Worm (Caenorhabditis elegans) whole organism, L4 larva: Measurements from ENCODE around the gene chil-19.

ENCODE experiments used
- F10B5.3 ChIP-seq: sonication (generic microtip); optimal IDR thresholded peaks from 2 replicates; lab custom pipeline; 2016; ENCODE audit warnings: mild to moderate bottlenecking, missing genetic modification characterization, missing compliant biosample characterization
- R02D3.7 ChIP-seq: fragments of 150-350 bp; sonication (generic microtip); optimal IDR thresholded peaks from 3 replicates; lab custom pipeline; 2014; ENCODE audit warnings: missing biosample characterization, missing genetic modification characterization
- T26A8.4 ChIP-seq: fragments of 200-800 bp; sonication (Bioruptor generic); IDR thresholded peaks from 2 replicates; pipeline ENCODE4 v1.3.6; 2022; ENCODE audit warnings: missing genetic modification characterization, missing compliant biosample characterization
- aha-1 ChIP-seq: fragments of 150-350 bp; peaks from one replicate; lab custom pipeline; 2014; ENCODE audit warnings: missing biosample characterization, missing genetic modification characterization
- attf-4 ChIP-seq: sonication (generic microtip); optimal IDR thresholded peaks from 3 replicates; lab custom pipeline; 2017; ENCODE audit warnings: missing biosample characterization, missing genetic modification characterization
- ceh-28 ChIP-seq: fragments of 150-350 bp; optimal IDR thresholded peaks from 2 replicates; lab custom pipeline; 2014; ENCODE audit warnings: missing biosample characterization, missing genetic modification reagents, missing genetic modification characterization
- ceh-32 ChIP-seq: sonication (generic microtip); optimal IDR thresholded peaks from 2 replicates; lab custom pipeline; 2016; ENCODE audit warnings: mild to moderate bottlenecking, missing genetic modification characterization, missing compliant biosample characterization; ENCODE audit not compliant: poor library complexity
- cey-2 ChIP-seq: sonication (generic microtip); optimal IDR thresholded peaks from 3 replicates; lab custom pipeline; 2017; ENCODE audit warnings: missing genetic modification characterization, mild to moderate bottlenecking, missing compliant biosample characterization, antibody characterized with exemption, borderline replicate concordance; ENCODE audit not compliant: insufficient read depth
- ctbp-1 ChIP-seq: fragments of 200-800 bp; sonication (Bioruptor generic); IDR thresholded peaks from 2 replicates; pipeline ENCODE4 v1.3.6; 2022; ENCODE audit warnings: missing genetic modification reagents, missing genetic modification characterization, missing compliant biosample characterization
- daf-16 ChIP-seq, 3 experiments: sonication (generic microtip); optimal IDR thresholded peaks; 2 replicates each; lab custom pipeline; 2016 to 2017; ENCODE audit warnings: missing genetic modification characterization in 3 of 3, missing genetic modification reagents in 3 of 3, mild to moderate bottlenecking in 2 of 3, missing compliant biosample characterization in 2 of 3, missing biosample characterization in 1 of 3, moderate library complexity in 1 of 3
- dmd-6 ChIP-seq: fragments of 200-800 bp; sonication (Bioruptor generic); IDR thresholded peaks from 2 replicates; pipeline ENCODE4 v1.3.6; 2022; ENCODE audit warnings: missing genetic modification reagents, missing genetic modification characterization, missing compliant biosample characterization
- dmd-8 ChIP-seq: fragments of 200-800 bp; sonication (Bioruptor generic); IDR thresholded peaks from 2 replicates; pipeline ENCODE4 v1.3.6; 2022; ENCODE audit warnings: missing genetic modification characterization, missing compliant biosample characterization
- gei-8 ChIP-seq: fragments of 200-800 bp; sonication (Bioruptor generic); optimal IDR thresholded peaks from 2 replicates; lab custom pipeline; 2018; ENCODE audit warnings: mild to moderate bottlenecking, missing genetic modification characterization, missing compliant biosample characterization
- hif-1 ChIP-seq, 2 experiments: sonication (generic microtip); optimal IDR thresholded peaks; 2 replicates each; lab custom pipeline; 2016 to 2017; ENCODE audit warnings: missing compliant biosample characterization in 2 of 2, missing genetic modification characterization in 2 of 2, missing genetic modification reagents in 2 of 2, missing genotype in 2 of 2, mild to moderate bottlenecking in 1 of 2
- hlh-11 ChIP-seq: fragments of 200-800 bp; sonication (Bioruptor generic); optimal IDR thresholded peaks from 2 replicates; lab custom pipeline; 2018; ENCODE audit warnings: mild to moderate bottlenecking, missing genetic modification characterization, missing compliant biosample characterization
- hlh-30 ChIP-seq: sonication (generic microtip); optimal IDR thresholded peaks from 2 replicates; lab custom pipeline; 2017; ENCODE audit warnings: antibody characterized with exemption, mild to moderate bottlenecking, missing genetic modification characterization, missing compliant biosample characterization; ENCODE audit not compliant: insufficient read depth
- hmg-1.1 ChIP-seq: fragments of 200-800 bp; sonication (Bioruptor generic); IDR thresholded peaks from 2 replicates; pipeline ENCODE4 v1.3.6; 2022; ENCODE audit warnings: missing genetic modification reagents, missing genetic modification characterization, missing compliant biosample characterization
- lin-29 ChIP-seq: fragments of 200-800 bp; sonication (Bioruptor generic); IDR thresholded peaks from 2 replicates; pipeline ENCODE4 v1.3.6; 2022; ENCODE audit warnings: missing genetic modification reagents, missing genetic modification characterization, missing compliant biosample characterization
- lsy-2 ChIP-seq, 2 experiments: fragments of 150-350 bp in 1 of 2; sonication (generic microtip) in 1 of 2; optimal IDR thresholded peaks; 2 replicates each; lab custom pipeline; 2014 to 2017; ENCODE audit warnings: missing biosample characterization in 2 of 2, missing genetic modification characterization in 2 of 2
- madf-9 ChIP-seq: fragments of 200-800 bp; sonication (Bioruptor generic); conservative IDR thresholded peaks from 2 replicates; pipeline ENCODE4 v1.3.6; 2022; ENCODE audit warnings: missing genetic modification reagents, missing genetic modification characterization, missing compliant biosample characterization
- mdl-1 ChIP-seq, 2 experiments: fragments of 150-350 bp in 1 of 2; sonication (generic microtip) in 1 of 2; optimal IDR thresholded peaks; 2 replicates each; lab custom pipeline; 2014 to 2017; ENCODE audit warnings: missing biosample characterization in 2 of 2, missing genetic modification characterization in 2 of 2
- mdt-29 ChIP-seq: fragments of 200-800 bp; sonication (Bioruptor generic); IDR thresholded peaks from 2 replicates; pipeline ENCODE4 v1.3.6; 2022; ENCODE audit warnings: missing genetic modification reagents, missing genetic modification characterization, missing compliant biosample characterization
- mep-1 ChIP-seq: fragments of 150-350 bp; sonication (generic microtip); optimal IDR thresholded peaks from 3 replicates; lab custom pipeline; 2014; ENCODE audit warnings: missing biosample characterization, missing genetic modification characterization
- mes-2 ChIP-seq: sonication (generic microtip); optimal IDR thresholded peaks from 2 replicates; lab custom pipeline; 2016; ENCODE audit warnings: missing genotype, mild to moderate bottlenecking, missing genetic modification characterization, missing compliant biosample characterization; ENCODE audit not compliant: poor library complexity, severe bottlenecking
- nhr-11 ChIP-seq: fragments of 150-350 bp; optimal IDR thresholded peaks from 2 replicates; lab custom pipeline; 2014; ENCODE audit warnings: missing biosample characterization, missing genetic modification characterization
- nhr-28 ChIP-seq: fragments of 150-350 bp; optimal IDR thresholded peaks from 2 replicates; lab custom pipeline; 2014; ENCODE audit warnings: missing biosample characterization, missing genetic modification characterization
- nhr-42 ChIP-seq: fragments of 200-800 bp; sonication (Bioruptor generic); IDR thresholded peaks from 2 replicates; pipeline ENCODE4 v1.3.6; 2022; ENCODE audit warnings: missing genetic modification characterization, missing compliant biosample characterization
- nhr-48 ChIP-seq: sonication (generic microtip); optimal IDR thresholded peaks from 2 replicates; lab custom pipeline; 2016; ENCODE audit warnings: mild to moderate bottlenecking, missing genetic modification characterization, missing compliant biosample characterization
- nhr-6 ChIP-seq: fragments of 150-350 bp; optimal IDR thresholded peaks from 2 replicates; lab custom pipeline; 2014; ENCODE audit warnings: missing biosample characterization, missing genetic modification characterization
- nhr-77 ChIP-seq: fragments of 150-350 bp; optimal IDR thresholded peaks from 2 replicates; lab custom pipeline; 2014; ENCODE audit warnings: missing biosample characterization, missing genetic modification characterization
- rbr-2 ChIP-seq: sonication (generic microtip); optimal IDR thresholded peaks from 2 replicates; lab custom pipeline; 2016; ENCODE audit warnings: missing genotype, missing genetic modification characterization, missing compliant biosample characterization
- saeg-2 ChIP-seq: fragments of 200-800 bp; sonication (Bioruptor generic); IDR thresholded peaks from 2 replicates; pipeline ENCODE4 v1.3.6; 2022; ENCODE audit warnings: missing genetic modification reagents, missing genetic modification characterization, missing compliant biosample characterization
- snpc-1.2 ChIP-seq: fragments of 200-800 bp; sonication (Bioruptor generic); IDR thresholded peaks from 2 replicates; pipeline ENCODE4 v1.3.6; 2022; ENCODE audit warnings: missing genetic modification reagents, missing genetic modification characterization, missing compliant biosample characterization
- tra-1 ChIP-seq: fragments of 200-800 bp; sonication (Bioruptor generic); IDR thresholded peaks from 2 replicates; pipeline ENCODE4 v1.3.6; 2022; ENCODE audit warnings: missing genetic modification reagents, missing genetic modification characterization, missing compliant biosample characterization
- unc-62 ChIP-seq, 3 experiments: fragments of 150-350 bp in 1 of 3; sonication (generic microtip); optimal IDR thresholded peaks in 2 of 3; peaks in 1 of 3; 1 replicate in 1 of 3; 2 replicates in 2 of 3; lab custom pipeline; 2014 to 2017; ENCODE audit warnings: missing biosample characterization in 3 of 3, missing genetic modification characterization in 3 of 3, missing genetic modification reagents in 3 of 3, missing genotype in 1 of 3

chil-19 gene

DNA sequence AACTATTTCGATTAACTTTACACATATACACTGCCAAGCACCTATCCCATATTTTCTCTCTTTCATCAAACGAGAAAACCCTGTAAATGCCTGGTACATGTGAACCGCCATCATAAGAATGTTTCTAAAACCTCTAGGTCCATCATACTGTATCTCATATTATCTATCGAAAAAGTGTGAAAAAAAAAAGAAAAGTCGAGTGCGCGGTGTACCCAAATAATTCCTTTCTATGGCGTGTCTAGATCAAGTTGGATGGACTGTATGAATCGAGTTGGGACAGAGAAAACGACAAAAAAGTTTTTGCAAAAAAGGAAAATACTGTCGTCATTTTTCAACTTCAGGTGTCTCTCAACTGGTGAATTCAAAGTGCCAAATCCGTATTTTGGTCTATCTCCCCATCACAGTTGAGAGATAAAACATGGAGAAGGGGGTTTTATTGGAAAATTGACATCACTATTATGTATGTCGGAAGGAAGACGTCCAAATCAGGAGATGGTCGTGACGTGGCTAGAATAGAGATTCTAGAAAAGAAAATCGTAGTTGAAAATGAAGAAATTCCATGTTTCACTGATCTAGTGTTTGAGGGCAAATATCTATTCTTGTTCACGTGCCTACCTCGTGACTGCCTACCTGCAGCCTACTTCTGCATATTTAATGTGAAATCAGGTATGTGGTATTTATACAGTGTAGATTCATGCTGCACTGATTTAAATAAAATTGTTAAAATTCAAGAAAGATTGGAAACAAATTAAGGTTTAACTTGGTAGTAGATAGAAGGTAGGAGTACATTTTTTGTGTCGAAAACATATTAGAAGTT is 39.2 kb upstream of the chil-19 start:
- 0 out of 2 replicates have a peak, but pooled peaks have one; percentile 61 for TF ChIP-seq tra-1
- no peak for TF ChIP-seq R02D3.7 (tag; lab: Kevin White, UChicago)
- TF ChIP-seq unc-62 (GFP tag; optimal IDR thresholded peaks at IDR 0.05 in 1 of 2; lab: Kevin White, UChicago), result peak in 1 of 2 experiments; percentile 59
- no peak for TF ChIP-seq unc-62 (tag; optimal IDR thresholded peaks at IDR 0.05; lab: Kevin White, UChicago)
- no peak for TF ChIP-seq attf-4
- TF ChIP-seq nhr-28 (tag; lab: Kevin White, UChicago), result peak; percentile 31
- TF ChIP-seq dmd-6 (GFP tag; lab: Robert Waterston, UW), result peak; percentile 46
- TF ChIP-seq nhr-48 (tag; lab: Kevin White, UChicago), result peak; percentile 97
- peak; percentile 30 for TF ChIP-seq hlh-11 (tag; lab: Kevin White, UChicago)
- peak; percentile 5 for TF ChIP-seq gei-8 (GFP tag; lab: Kevin White, UChicago)
- peak; percentile 56 for TF ChIP-seq hlh-30
- TF ChIP-seq cey-2, result no peak
- peak in 1 of 2 experiments; percentile 25 for TF ChIP-seq mdl-1 (tag; optimal IDR thresholded peaks at IDR 0.05; lab: Kevin White, UChicago)
- TF ChIP-seq aha-1 (tag; lab: Kevin White, UChicago), result peak; percentile 93

DNA sequence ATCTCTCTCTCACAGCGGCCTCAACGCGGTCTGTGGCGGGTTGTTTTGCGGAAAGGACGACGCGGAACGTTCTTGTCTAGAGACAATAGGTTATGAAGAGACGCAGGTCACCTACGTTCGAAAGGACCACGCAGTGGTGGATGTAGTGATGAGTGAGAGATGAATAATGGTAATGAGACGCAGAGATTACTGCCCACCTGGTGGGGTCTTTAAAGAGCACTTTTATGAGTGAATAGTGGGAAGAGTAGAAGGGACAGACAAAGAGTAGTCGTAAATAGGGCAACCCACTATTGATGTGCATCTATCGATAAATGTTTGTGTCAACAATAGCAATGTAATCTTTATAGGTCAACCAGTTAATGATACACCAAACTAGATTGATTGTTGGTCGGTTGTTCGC is 36.8 kb upstream of the chil-19 start:
- TF ChIP-seq unc-62 (GFP tag; optimal IDR thresholded peaks at IDR 0.05 in 1 of 2; lab: Kevin White, UChicago) (peak in 1 of 2 experiments; percentile 72), unc-62 (tag; optimal IDR thresholded peaks at IDR 0.05; lab: Kevin White, UChicago) (no peak), madf-9 (no peak), nhr-6 (tag; lab: Kevin White, UChicago) (peak; percentile 77), hif-1 (tag; optimal IDR thresholded peaks at IDR 0.05; lab: Kevin White, UChicago) (no peak), daf-16 (GFP tag; optimal IDR thresholded peaks at IDR 0.05; lab: Kevin White, UChicago) (no peak), daf-16 (tag; optimal IDR thresholded peaks at IDR 0.05; lab: Kevin White, UChicago) (peak; percentile 11), mes-2 (peak; percentile 5), dmd-8 (GFP tag; lab: Robert Waterston, UW) (0 out of 2 replicates have a peak, but pooled peaks have one; percentile 27)
- TF ChIP-seq, all 104 proteins: peak for 5

DNA sequence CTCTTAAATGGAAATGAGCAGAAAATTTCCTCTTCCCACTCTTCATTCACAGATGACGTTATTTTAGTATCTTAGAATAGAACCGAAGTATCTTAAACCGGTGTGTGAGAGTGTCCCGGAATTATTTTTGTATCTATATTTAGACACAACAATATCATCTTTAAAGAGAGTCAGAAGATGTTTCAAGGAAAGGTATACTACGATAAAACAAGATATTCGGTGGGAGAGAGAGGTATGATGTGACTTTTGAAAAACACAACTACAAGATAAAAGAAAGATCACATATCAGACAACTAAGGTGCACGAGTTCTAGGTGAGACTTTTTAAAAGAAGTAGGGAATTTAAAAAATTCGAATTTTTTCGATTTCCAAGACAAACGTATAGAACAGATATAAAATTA is 36.4 kb upstream of the chil-19 start:
- peak; percentile 84 for TF ChIP-seq nhr-28 (tag; lab: Kevin White, UChicago)
- TF ChIP-seq lin-29 (GFP tag; lab: Robert Waterston, UW), result no peak
- TF ChIP-seq hlh-30, result peak; percentile 31
- TF ChIP-seq nhr-42 (GFP tag; lab: Robert Waterston, UW), result no peak

DNA sequence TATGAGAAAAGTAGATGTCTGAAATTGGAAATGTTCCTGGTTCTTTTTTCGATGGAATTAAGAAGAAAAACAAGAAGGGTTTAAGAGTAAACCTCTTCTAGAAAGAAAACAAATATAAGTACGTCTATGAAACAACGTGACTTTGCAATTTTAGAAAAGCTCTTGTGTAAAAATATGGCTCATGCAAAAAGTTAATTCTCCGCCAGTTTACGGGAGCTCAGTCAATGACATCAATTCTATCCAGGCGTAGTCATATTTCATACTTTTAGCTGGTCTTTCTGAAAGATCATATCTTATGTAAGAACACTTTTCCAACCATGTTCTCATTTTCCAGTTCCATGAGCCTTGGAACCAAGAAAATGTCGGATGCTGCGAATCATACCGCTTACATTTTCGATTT is 35.7 kb upstream of the chil-19 start:
- TF ChIP-seq ceh-32 (tag; lab: Kevin White, UChicago) (no peak), unc-62 (GFP tag; optimal IDR thresholded peaks at IDR 0.05 in 1 of 2; lab: Kevin White, UChicago) (peak in 1 of 2 experiments; percentile 98), unc-62 (tag; optimal IDR thresholded peaks at IDR 0.05; lab: Kevin White, UChicago) (no peak)

DNA sequence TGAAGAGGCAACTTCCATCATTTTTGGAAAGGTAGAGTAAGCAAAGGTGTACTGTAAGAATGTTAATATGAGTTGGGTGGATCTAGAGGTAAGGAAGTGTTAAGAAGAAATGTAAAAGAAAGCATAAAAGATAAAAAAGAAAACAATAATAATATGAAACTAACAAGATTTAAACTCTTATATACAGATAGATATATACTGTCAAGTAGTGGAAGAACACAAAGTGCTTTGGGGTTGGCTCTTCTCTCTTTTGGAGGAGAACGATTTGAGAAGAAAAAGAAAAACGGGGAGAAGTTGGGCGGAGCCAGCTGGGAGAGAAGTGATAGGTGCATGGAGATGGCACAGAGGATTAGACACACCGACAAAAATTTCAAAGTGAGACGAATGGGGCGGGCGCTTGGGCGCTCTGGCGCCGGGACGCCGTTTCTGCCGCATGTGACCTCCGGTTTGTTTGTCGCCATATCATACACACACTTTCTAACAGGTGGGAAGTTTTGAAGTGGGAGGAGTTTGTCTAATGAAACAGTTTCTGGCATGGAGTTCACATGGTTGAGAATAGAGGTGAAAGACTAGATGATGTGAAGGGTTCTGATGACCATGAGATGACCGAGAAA is 33.2 kb upstream of the chil-19 start, which contains the start of gene T19H5.4:
Gene T19H5.4 (minus strand): TSS at position 51 of the 614 bp plus-strand sequence.
- TF ChIP-seq mep-1 (peak; percentile 67), tra-1 (peak; percentile 46; the same call in 1 of the 2 replicates), mes-2 (peak; percentile 48), ceh-28 (no peak), hmg-1.1 (GFP tag; lab: Robert Waterston, UW) (peak; percentile 75; the same call in 1 of the 2 replicates), hlh-11 (tag; lab: Kevin White, UChicago) (peak; percentile 96), ctbp-1 (GFP tag; lab: Robert Waterston, UW) (peak; percentile 52; the same call in 1 of the 2 replicates), lsy-2 (tag; optimal IDR thresholded peaks at IDR 0.05; lab: Kevin White, UChicago) (peak in 1 of 2 experiments; percentile 3), nhr-77 (peak; percentile 12), nhr-28 (tag; lab: Kevin White, UChicago) (peak; percentile 78), lin-29 (GFP tag; lab: Robert Waterston, UW) (no peak), T26A8.4 (peak; percentile 43; the same call in 1 of the 2 replicates), aha-1 (tag; lab: Kevin White, UChicago) (peak; percentile 79), nhr-11 (tag; lab: Kevin White, UChicago) (peak; percentile 48), F10B5.3 (tag; lab: Kevin White, UChicago) (no peak), unc-62 (GFP tag; optimal IDR thresholded peaks at IDR 0.05 in 1 of 2; lab: Kevin White, UChicago) (peak in 1 of 2 experiments; percentile 74), unc-62 (tag; optimal IDR thresholded peaks at IDR 0.05; lab: Kevin White, UChicago) (no peak), saeg-2 (GFP tag; lab: Robert Waterston, UW) (0 out of 2 replicates have a peak, but pooled peaks have one; percentile 32), rbr-2 (tag; lab: Kevin White, UChicago) (peak; percentile 40), hif-1 (tag; optimal IDR thresholded peaks at IDR 0.05; lab: Kevin White, UChicago) (peak in 1 of 2 experiments; percentile 64), mdt-29 (GFP tag; lab: Robert Waterston, UW) (peak; percentile 71; the same call in 1 of the 2 replicates), snpc-1.2 (GFP tag; lab: Robert Waterston, UW) (no peak), daf-16 (GFP tag; optimal IDR thresholded peaks at IDR 0.05; lab: Kevin White, UChicago) (peak in 1 of 2 experiments; percentile 4), daf-16 (tag; optimal IDR thresholded peaks at IDR 0.05; lab: Kevin White, UChicago) (peak; percentile 66)
